Worm (Caenorhabditis elegans) whole organism, young adult: ENCODE data around the gene F56C3.1.

ENCODE experiments used
- B0019.2 ChIP-seq: fragments of 200-800 bp; sonication (Bioruptor generic); conservative IDR thresholded peaks from 2 replicates; pipeline ENCODE4 v1.3.6; 2022; ENCODE audit warnings: missing genetic modification reagents, missing genetic modification characterization, missing compliant biosample characterization
- B0336.3 ChIP-seq: fragments of 200-800 bp; sonication (Bioruptor generic); IDR thresholded peaks from 2 replicates; pipeline ENCODE4 v1.3.6; 2022; ENCODE audit warnings: missing genetic modification characterization, missing compliant biosample characterization
- C17E4.6 ChIP-seq: fragments of 200-800 bp; sonication (Bioruptor generic); IDR thresholded peaks from 2 replicates; pipeline ENCODE4 v1.3.6; 2022; ENCODE audit warnings: missing genetic modification reagents, missing genetic modification characterization, missing compliant biosample characterization
- D2030.7 ChIP-seq: fragments of 200-800 bp; sonication (Bioruptor generic); IDR thresholded peaks from 2 replicates; pipeline ENCODE4 v1.3.6; 2022; ENCODE audit warnings: missing genetic modification reagents, missing genetic modification characterization, missing compliant biosample characterization
- F10E7.11 ChIP-seq: sonication (generic microtip); optimal IDR thresholded peaks from 2 replicates; lab custom pipeline; 2017; ENCODE audit warnings: mild to moderate bottlenecking, missing genetic modification characterization, moderate library complexity, missing compliant biosample characterization
- F22D6.2 ChIP-seq: sonication (generic microtip); optimal IDR thresholded peaks from 2 replicates; lab custom pipeline; 2016; ENCODE audit warnings: mild to moderate bottlenecking, missing genetic modification characterization, missing compliant biosample characterization
- F23B12.7 ChIP-seq: sonication (generic microtip); optimal IDR thresholded peaks from 2 replicates; lab custom pipeline; 2017; ENCODE audit warnings: missing genetic modification characterization, mild to moderate bottlenecking, missing compliant biosample characterization, antibody characterized with exemption, moderate library complexity; ENCODE audit not compliant: insufficient read depth
- F39B2.1 ChIP-seq: fragments of 200-800 bp; sonication (Bioruptor generic); IDR thresholded peaks from 2 replicates; pipeline ENCODE4 v1.3.6; 2022; ENCODE audit warnings: missing genetic modification reagents, missing genetic modification characterization, missing compliant biosample characterization
- F55B11.4 ChIP-seq: sonication (generic microtip); optimal IDR thresholded peaks from 2 replicates; lab custom pipeline; 2016; ENCODE audit warnings: missing compliant biosample characterization, missing genetic modification characterization, borderline replicate concordance; ENCODE audit not compliant: insufficient read depth
- T26A5.8 ChIP-seq: sonication (generic microtip); optimal IDR thresholded peaks from 2 replicates; lab custom pipeline; 2016; ENCODE audit warnings: missing genetic modification characterization, missing compliant biosample characterization
- Y53F4B.3 ChIP-seq: fragments of 200-800 bp; sonication (Bioruptor generic); IDR thresholded peaks from 2 replicates; pipeline ENCODE4 v1.3.6; 2022; ENCODE audit warnings: missing genetic modification reagents, missing genetic modification characterization, missing compliant biosample characterization
- Y53G8AR.9 ChIP-seq: fragments of 200-800 bp; sonication (Bioruptor generic); conservative IDR thresholded peaks from 2 replicates; pipeline ENCODE4 v1.3.6; 2022; ENCODE audit warnings: missing genetic modification reagents, missing genetic modification characterization, missing compliant biosample characterization
- Y56A3A.18 ChIP-seq: fragments of 200-800 bp; sonication (Bioruptor generic); IDR thresholded peaks from 2 replicates; pipeline ENCODE4 v1.3.6; 2022; ENCODE audit warnings: missing genetic modification reagents, missing genetic modification characterization, missing compliant biosample characterization
- Y79H2A.3 ChIP-seq: fragments of 200-800 bp; sonication (Bioruptor generic); conservative IDR thresholded peaks from 2 replicates; pipeline ENCODE4 v1.3.6; 2022; ENCODE audit warnings: missing genetic modification reagents, missing genetic modification characterization, missing compliant biosample characterization
- Y95B8A.8 ChIP-seq: fragments of 200-800 bp; sonication (Bioruptor generic); IDR thresholded peaks from 2 replicates; pipeline ENCODE4 v1.3.6; 2022; ENCODE audit warnings: missing genetic modification reagents, missing genetic modification characterization, missing compliant biosample characterization
- ZK185.1 ChIP-seq: sonication (generic microtip); optimal IDR thresholded peaks from 2 replicates; lab custom pipeline; 2016; ENCODE audit warnings: mild to moderate bottlenecking, missing genetic modification characterization, missing compliant biosample characterization; ENCODE audit not compliant: poor library complexity, severe bottlenecking
- akir-1 ChIP-seq: fragments of 200-800 bp; sonication (Bioruptor generic); optimal IDR thresholded peaks from 2 replicates; lab custom pipeline; 2018; ENCODE audit warnings: mild to moderate bottlenecking, missing genetic modification characterization, moderate library complexity, missing compliant biosample characterization
- bed-1 ChIP-seq: fragments of 200-800 bp; sonication (Bioruptor generic); IDR thresholded peaks from 2 replicates; pipeline ENCODE4 v1.3.6; 2022; ENCODE audit warnings: missing genetic modification reagents, missing genetic modification characterization, missing compliant biosample characterization
- cebp-2 ChIP-seq: fragments of 200-800 bp; sonication (Bioruptor generic); IDR thresholded peaks from 2 replicates; pipeline ENCODE4 v1.3.6; 2022; ENCODE audit warnings: missing genetic modification characterization, missing compliant biosample characterization
- ceh-91 ChIP-seq: fragments of 200-800 bp; sonication (Bioruptor generic); IDR thresholded peaks from 2 replicates; pipeline ENCODE4 v1.3.6; 2022; ENCODE audit warnings: missing genetic modification reagents, missing genetic modification characterization, missing compliant biosample characterization
- dpl-1 ChIP-seq: fragments of 150-350 bp; optimal IDR thresholded peaks from 2 replicates; lab custom pipeline; 2014; ENCODE audit warnings: missing biosample characterization, missing genetic modification reagents, missing genetic modification characterization
- egl-18 ChIP-seq: fragments of 200-800 bp; sonication (Bioruptor generic); IDR thresholded peaks from 2 replicates; pipeline ENCODE4 v1.3.6; 2022; ENCODE audit warnings: missing genetic modification reagents, missing genetic modification characterization, missing compliant biosample characterization
- egl-44 ChIP-seq: fragments of 200-800 bp; sonication (Bioruptor generic); IDR thresholded peaks from 2 replicates; pipeline ENCODE4 v1.3.6; 2022; ENCODE audit warnings: missing genetic modification reagents, missing genetic modification characterization, missing compliant biosample characterization
- ekl-4 ChIP-seq: fragments of 200-800 bp; sonication (Bioruptor generic); IDR thresholded peaks from 2 replicates; pipeline ENCODE4 v1.3.6; 2022; ENCODE audit warnings: missing genetic modification reagents, missing genetic modification characterization, missing compliant biosample characterization
- fkh-3 ChIP-seq: sonication (generic microtip); optimal IDR thresholded peaks from 2 replicates; lab custom pipeline; 2016; ENCODE audit warnings: mild to moderate bottlenecking, missing genetic modification characterization, missing compliant biosample characterization
- hlh-12 ChIP-seq: sonication (generic microtip); optimal IDR thresholded peaks from 2 replicates; lab custom pipeline; 2016; ENCODE audit warnings: missing genetic modification characterization, missing compliant biosample characterization
- hmg-20 ChIP-seq: fragments of 200-800 bp; sonication (Bioruptor generic); IDR thresholded peaks from 2 replicates; pipeline ENCODE4 v1.3.6; 2022; ENCODE audit warnings: missing genetic modification reagents, missing genetic modification characterization, missing compliant biosample characterization
- let-526 ChIP-seq: fragments of 200-800 bp; sonication (Bioruptor generic); IDR thresholded peaks from 2 replicates; pipeline ENCODE4 v1.3.6; 2022; ENCODE audit warnings: missing genetic modification reagents, missing genetic modification characterization, missing compliant biosample characterization
- let-607 ChIP-seq, 2 experiments: fragments of 200-800 bp in 1 of 2; sonication (Bioruptor generic) in 1 of 2; sonication (generic microtip) in 1 of 2; optimal IDR thresholded peaks; 2 replicates each; lab custom pipeline; 2016 to 2018; ENCODE audit warnings: mild to moderate bottlenecking in 2 of 2, missing compliant biosample characterization in 2 of 2, missing genetic modification characterization in 2 of 2, moderate library complexity in 2 of 2, missing genotype in 1 of 2
- lin-26 ChIP-seq: fragments of 200-800 bp; sonication (Bioruptor generic); IDR thresholded peaks from 2 replicates; pipeline ENCODE4 v1.3.6; 2022; ENCODE audit warnings: missing genetic modification reagents, missing genetic modification characterization, missing compliant biosample characterization
- madf-6 ChIP-seq: fragments of 200-800 bp; sonication (Bioruptor generic); IDR thresholded peaks from 2 replicates; pipeline ENCODE4 v1.3.6; 2022; ENCODE audit warnings: missing genetic modification reagents, missing genetic modification characterization, missing compliant biosample characterization
- madf-8 ChIP-seq: fragments of 200-800 bp; sonication (Bioruptor generic); conservative IDR thresholded peaks from 2 replicates; pipeline ENCODE4 v1.3.6; 2022; ENCODE audit warnings: missing genetic modification reagents, missing genetic modification characterization, missing compliant biosample characterization
- mel-28 ChIP-seq: sonication (generic microtip); optimal IDR thresholded peaks from 2 replicates; lab custom pipeline; 2016; ENCODE audit warnings: borderline replicate concordance, mild to moderate bottlenecking, missing genetic modification characterization, missing compliant biosample characterization
- mxl-1 ChIP-seq: sonication (generic microtip); optimal IDR thresholded peaks from 2 replicates; lab custom pipeline; 2016; ENCODE audit warnings: missing genetic modification characterization, missing compliant biosample characterization
- nfya-2 ChIP-seq: fragments of 200-800 bp; sonication (Bioruptor generic); IDR thresholded peaks from 2 replicates; pipeline ENCODE4 v1.3.6; 2022; ENCODE audit warnings: missing genetic modification reagents, missing genetic modification characterization, missing compliant biosample characterization
- nfyb-1 ChIP-seq: fragments of 200-800 bp; sonication (Bioruptor generic); IDR thresholded peaks from 2 replicates; pipeline ENCODE4 v1.3.6; 2022; ENCODE audit warnings: missing genetic modification reagents, missing genetic modification characterization, missing compliant biosample characterization
- nhr-27 ChIP-seq: fragments of 200-800 bp; sonication (Bioruptor generic); optimal IDR thresholded peaks from 2 replicates; lab custom pipeline; 2018; ENCODE audit warnings: mild to moderate bottlenecking, missing genetic modification characterization, moderate library complexity, missing compliant biosample characterization
- nhr-90 ChIP-seq: sonication (generic microtip); optimal IDR thresholded peaks from 2 replicates; lab custom pipeline; 2016; ENCODE audit warnings: missing genotype, mild to moderate bottlenecking, missing genetic modification characterization, missing compliant biosample characterization
- rcor-1 ChIP-seq: fragments of 200-800 bp; sonication (Bioruptor generic); IDR thresholded peaks from 2 replicates; pipeline ENCODE4 v1.3.6; 2022; ENCODE audit warnings: missing genetic modification reagents, missing genetic modification characterization, missing compliant biosample characterization
- sea-2 ChIP-seq: fragments of 200-800 bp; sonication (Bioruptor generic); IDR thresholded peaks from 2 replicates; pipeline ENCODE4 v1.3.6; 2022; ENCODE audit warnings: missing genetic modification characterization, missing compliant biosample characterization
- snpc-1.3 ChIP-seq: sonication (generic microtip); optimal IDR thresholded peaks from 2 replicates; lab custom pipeline; 2017; ENCODE audit warnings: missing genetic modification characterization, mild to moderate bottlenecking, missing compliant biosample characterization, antibody characterized with exemption, moderate library complexity, missing genotype, missing genetic modification reagents; ENCODE audit not compliant: insufficient read depth
- snpc-3.4 ChIP-seq: sonication (generic microtip); optimal IDR thresholded peaks from 2 replicates; lab custom pipeline; 2017; ENCODE audit warnings: missing genetic modification characterization, mild to moderate bottlenecking, missing compliant biosample characterization, antibody characterized with exemption, moderate library complexity, missing genotype, missing genetic modification reagents
- snpc-4 ChIP-seq, 5 experiments: fragments of 150-350 bp in 1 of 5; sonication (generic microtip) in 4 of 5; optimal IDR thresholded peaks; 2 replicates each; lab custom pipeline; 2014 to 2018; ENCODE audit warnings: missing genetic modification characterization in 5 of 5, missing biosample characterization in 3 of 5, antibody characterized with exemption in 2 of 5, mild to moderate bottlenecking in 2 of 5, missing compliant biosample characterization in 2 of 5, missing genotype in 2 of 5, moderate library complexity in 2 of 5, missing genetic modification reagents in 1 of 5
- sptf-2 ChIP-seq: fragments of 200-800 bp; sonication (Bioruptor generic); optimal IDR thresholded peaks from 2 replicates; lab custom pipeline; 2018; ENCODE audit warnings: mild to moderate bottlenecking, missing genetic modification characterization, missing compliant biosample characterization
- unc-130 ChIP-seq: sonication (generic microtip); optimal IDR thresholded peaks from 2 replicates; lab custom pipeline; 2016; ENCODE audit warnings: missing genetic modification reagents, missing genetic modification characterization, missing compliant biosample characterization
- unc-62 ChIP-seq: fragments of 150-350 bp; optimal IDR thresholded peaks from 2 replicates; lab custom pipeline; 2014; ENCODE audit warnings: missing biosample characterization, missing genetic modification reagents, missing genetic modification characterization
- ztf-22 ChIP-seq: fragments of 200-800 bp; sonication (Bioruptor generic); optimal IDR thresholded peaks from 2 replicates; lab custom pipeline; 2018; ENCODE audit warnings: mild to moderate bottlenecking, missing genetic modification characterization, moderate library complexity, missing compliant biosample characterization
- ztf-25 ChIP-seq: fragments of 200-800 bp; sonication (Bioruptor generic); IDR thresholded peaks from 2 replicates; pipeline ENCODE4 v1.3.6; 2022; ENCODE audit warnings: missing genetic modification reagents, missing genetic modification characterization, missing compliant biosample characterization

F56C3.1 gene

DNA sequence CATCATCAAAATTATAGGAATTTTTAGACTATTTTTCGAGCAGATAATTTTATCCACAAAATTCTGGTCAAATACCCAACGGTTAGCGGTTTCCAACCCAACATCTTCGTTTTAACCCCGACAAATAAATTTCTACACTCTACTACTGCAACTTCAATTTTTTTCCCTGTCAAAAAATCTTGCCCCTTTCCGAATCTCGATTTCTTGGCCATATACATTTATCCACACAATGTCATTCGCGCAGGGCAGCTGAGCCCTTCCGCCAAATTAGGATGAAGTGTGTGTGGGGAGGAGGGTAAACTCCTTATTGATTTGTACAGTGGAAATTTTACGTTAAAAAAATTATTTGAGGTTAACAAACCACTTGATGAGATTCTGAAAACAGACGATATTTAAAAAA, 42.3 kb upstream of the F56C3.1 start (continued):
- peak; percentile 87 for TF ChIP-seq F10E7.11 (tag; lab: Kevin White, UChicago)
- TF ChIP-seq Y53G8AR.9 (GFP tag; lab: Robert Waterston, UW) = peak; percentile 93
- TF ChIP-seq cebp-2 (GFP tag; lab: Robert Waterston, UW) = peak; percentile 98
- no peak for TF ChIP-seq mxl-1 (tag; lab: Kevin White, UChicago)
- TF ChIP-seq F22D6.2 (tag; lab: Kevin White, UChicago) = peak; percentile 91
- no peak for TF ChIP-seq dpl-1
- TF ChIP-seq madf-8 (GFP tag; lab: Robert Waterston, UW) = no peak
- TF ChIP-seq D2030.7 (GFP tag; lab: Robert Waterston, UW) = no peak
- TF ChIP-seq B0336.3 (GFP tag; lab: Robert Waterston, UW) = peak; percentile 98
- TF ChIP-seq unc-130 (GFP tag; lab: Kevin White, UChicago) = no peak
- TF ChIP-seq nhr-90 (tag; lab: Kevin White, UChicago) = peak; percentile 74
- 0 out of 2 replicates have a peak, but pooled peaks have one; percentile 81 for TF ChIP-seq bed-1
- TF ChIP-seq snpc-3.4 (tag; lab: Kevin White, UChicago) = peak; percentile 44
- TF ChIP-seq egl-18 (GFP tag; lab: Robert Waterston, UW) = peak; percentile 87
- TF ChIP-seq C17E4.6 (GFP tag; lab: Robert Waterston, UW) = peak; percentile 84
- TF ChIP-seq egl-44 (GFP tag; lab: Robert Waterston, UW) = peak; percentile 84
- TF ChIP-seq hlh-12 (tag; lab: Kevin White, UChicago) = no peak
- no peak; the same call in 1 of the 2 replicates for TF ChIP-seq madf-6
- TF ChIP-seq Y53F4B.3 (GFP tag; lab: Robert Waterston, UW) = no peak
- no peak for TF ChIP-seq ztf-25 (GFP tag; lab: Robert Waterston, UW)
- no peak for TF ChIP-seq let-526 (GFP tag; lab: Robert Waterston, UW)
- peak; percentile 96 for TF ChIP-seq nfyb-1
- peak; percentile 94 for TF ChIP-seq F23B12.7
- TF ChIP-seq Y95B8A.8 = no peak
- peak; percentile 94 for TF ChIP-seq hmg-20 (GFP tag; lab: Robert Waterston, UW)
- no peak for TF ChIP-seq sptf-2 (GFP tag; lab: Kevin White, UChicago)
- peak; percentile 14 for TF ChIP-seq snpc-1.3 (tag; lab: Kevin White, UChicago)
- TF ChIP-seq fkh-3 (tag; lab: Kevin White, UChicago) = no peak
- TF ChIP-seq unc-62 (GFP tag; lab: Kevin White, UChicago) = peak; percentile 19
- TF ChIP-seq F39B2.1 (GFP tag; lab: Robert Waterston, UW) = no peak
- no peak for TF ChIP-seq ceh-91 (GFP tag; lab: Robert Waterston, UW)
- TF ChIP-seq rcor-1 (GFP tag; lab: Robert Waterston, UW) = peak; percentile 94
- peak; percentile 98 for TF ChIP-seq ZK185.1 (tag; lab: Kevin White, UChicago)
- TF ChIP-seq F55B11.4 = no peak
- TF ChIP-seq snpc-4 (GFP tag; optimal IDR thresholded peaks at IDR 0.05; lab: Kevin White, UChicago) = peak; percentile 67
- TF ChIP-seq snpc-4 (tag; optimal IDR thresholded peaks at IDR 0.05; lab: Kevin White, UChicago) = peak; percentile 55 to 88 (median 80)
- TF ChIP-seq ekl-4 (GFP tag; lab: Robert Waterston, UW) = peak; percentile 82
- peak; percentile 38 for TF ChIP-seq nhr-27 (tag; lab: Kevin White, UChicago)
- TF ChIP-seq nfya-2 (GFP tag; lab: Robert Waterston, UW) = no peak
- no peak for TF ChIP-seq T26A5.8 (tag; lab: Kevin White, UChicago)
- peak; percentile 68 for TF ChIP-seq mel-28 (tag; lab: Kevin White, UChicago)
- peak; percentile 43 to 90 for TF ChIP-seq let-607 (tag; optimal IDR thresholded peaks at IDR 0.05; lab: Kevin White, UChicago)
- TF ChIP-seq Y79H2A.3 (GFP tag; lab: Robert Waterston, UW) = no peak
- no peak for TF ChIP-seq sea-2 (GFP tag; lab: Robert Waterston, UW)
- peak; percentile 77 for TF ChIP-seq ztf-22 (GFP tag; lab: Kevin White, UChicago)
- no peak for TF ChIP-seq B0019.2
- no peak; the same call in 1 of the 2 replicates for TF ChIP-seq lin-26 (GFP tag; lab: Robert Waterston, UW)
- peak; percentile 86 for TF ChIP-seq akir-1
- TF ChIP-seq Y56A3A.18 (GFP tag; lab: Robert Waterston, UW) = peak; percentile 99
